Fruit fly (Drosophila melanogaster) whole organism, embryonic: ENCODE measurements around the gene Hpd.

Experiments used
- Abd-B ChIP-seq: fragments of 200-800 bp; sonication (Bioruptor generic); optimal IDR thresholded peaks from 2 replicates; lab custom pipeline; 2018; ENCODE audit warnings: missing biosample characterization, mild to moderate bottlenecking, missing genetic modification characterization, moderate library complexity
- Antp ChIP-seq: fragments of 200-800 bp; sonication (Bioruptor generic); optimal IDR thresholded peaks from 3 replicates; lab custom pipeline; 2016; ENCODE audit warnings: missing biosample characterization, missing genetic modification characterization
- Asciz ChIP-seq: fragments of 200-800 bp; sonication (Bioruptor generic); optimal IDR thresholded peaks from 2 replicates; lab custom pipeline; 2017; ENCODE audit warnings: missing biosample characterization, mild to moderate bottlenecking, missing genetic modification characterization, missing genetic modification reagents
- CG10209 ChIP-seq: fragments of 200-800 bp; sonication (Bioruptor generic); optimal IDR thresholded peaks from 3 replicates; lab custom pipeline; 2017; ENCODE audit warnings: missing biosample characterization, mild to moderate bottlenecking, missing genetic modification characterization, missing genetic modification reagents
- CG10431 ChIP-seq: fragments of 200-800 bp; sonication (Bioruptor generic); optimal IDR thresholded peaks from 3 replicates; lab custom pipeline; 2018; ENCODE audit warnings: missing biosample characterization, mild to moderate bottlenecking, missing genetic modification characterization
- CG10543 ChIP-seq: fragments of 200-800 bp; sonication (Bioruptor generic); optimal IDR thresholded peaks from 3 replicates; lab custom pipeline; 2017; ENCODE audit warnings: missing biosample characterization, mild to moderate bottlenecking, missing genetic modification characterization, moderate library complexity
- CG11398 ChIP-seq: fragments of 200-800 bp; sonication (Bioruptor generic); optimal IDR thresholded peaks from 2 replicates; lab custom pipeline; 2016; ENCODE audit warnings: missing biosample characterization, missing genetic modification characterization
- CG11456 ChIP-seq: fragments of 200-800 bp; sonication (Bioruptor generic); IDR thresholded peaks from 3 replicates; pipeline ENCODE4 v1.3.6; 2022; ENCODE audit warnings: missing biosample characterization, missing genetic modification characterization
- CG11560 ChIP-seq: fragments of 200-800 bp; sonication (Bioruptor generic); IDR thresholded peaks from 3 replicates; pipeline ENCODE4 v1.3.6; 2022; ENCODE audit warnings: missing biosample characterization, missing genetic modification characterization
- CG12236 ChIP-seq: fragments of 200-800 bp; sonication (Bioruptor generic); optimal IDR thresholded peaks from 2 replicates; lab custom pipeline; 2016; ENCODE audit warnings: missing biosample characterization, missing genetic modification characterization
- CG12659 ChIP-seq: fragments of 200-800 bp; sonication (Bioruptor generic); optimal IDR thresholded peaks from 3 replicates; lab custom pipeline; 2017; ENCODE audit warnings: mild to moderate bottlenecking, missing biosample characterization, missing genetic modification reagents, missing genetic modification characterization
- CG14050 ChIP-seq: fragments of 200-800 bp; sonication (Bioruptor generic); IDR thresholded peaks from 3 replicates; pipeline ENCODE4 v1.3.6; 2022; ENCODE audit warnings: missing biosample characterization, missing genetic modification characterization
- CG1647 ChIP-seq: fragments of 200-800 bp; sonication (Bioruptor generic); optimal IDR thresholded peaks from 3 replicates; lab custom pipeline; 2016; ENCODE audit warnings: missing biosample characterization, missing genetic modification characterization
- CG17568 ChIP-seq: fragments of 200-800 bp; sonication (Bioruptor generic); optimal IDR thresholded peaks from 2 replicates; lab custom pipeline; 2018; ENCODE audit warnings: missing biosample characterization, mild to moderate bottlenecking, missing genetic modification characterization, moderate library complexity
- CG18011 ChIP-seq: fragments of 200-800 bp; sonication (Bioruptor generic); optimal IDR thresholded peaks from 2 replicates; lab custom pipeline; 2017; ENCODE audit warnings: missing biosample characterization, missing genetic modification characterization, mild to moderate bottlenecking, moderate library complexity, missing genotype
- CG18476 ChIP-seq: fragments of 200-800 bp; sonication (Bioruptor generic); optimal IDR thresholded peaks from 2 replicates; lab custom pipeline; 2016; ENCODE audit warnings: missing biosample characterization, mild to moderate bottlenecking, missing genetic modification characterization
- CG34376 ChIP-seq: fragments of 200-800 bp; sonication (Bioruptor generic); optimal IDR thresholded peaks from 2 replicates; lab custom pipeline; 2018; ENCODE audit warnings: missing biosample characterization, mild to moderate bottlenecking, missing genetic modification characterization
- CG3838 ChIP-seq: fragments of 200-800 bp; sonication (Bioruptor generic); optimal IDR thresholded peaks from 3 replicates; lab custom pipeline; 2016; ENCODE audit warnings: missing biosample characterization, missing genetic modification characterization
- CG4328 ChIP-seq: fragments of 200-800 bp; sonication (Bioruptor generic); optimal IDR thresholded peaks from 3 replicates; lab custom pipeline; 2017; ENCODE audit warnings: missing biosample characterization, missing genetic modification reagents, missing genetic modification characterization
- CG6683 ChIP-seq: fragments of 200-800 bp; sonication (Bioruptor generic); optimal IDR thresholded peaks from 2 replicates; lab custom pipeline; 2017; ENCODE audit warnings: missing biosample characterization, mild to moderate bottlenecking, missing genetic modification characterization, missing genetic modification reagents
- CG8290 ChIP-seq, 3 experiments: fragments of 200-800 bp; sonication (Bioruptor generic); optimal IDR thresholded peaks; 2 replicates each; lab custom pipeline; 2016 to 2019; ENCODE audit warnings: missing biosample characterization in 3 of 3, missing genetic modification characterization in 3 of 3, mild to moderate bottlenecking in 2 of 3, moderate library complexity in 1 of 3
- CG8359 ChIP-seq: fragments of 200-800 bp; sonication (Bioruptor generic); optimal IDR thresholded peaks from 2 replicates; lab custom pipeline; 2017; ENCODE audit warnings: missing biosample characterization, mild to moderate bottlenecking, missing genetic modification characterization, borderline replicate concordance
- Deaf1 ChIP-seq: fragments of 200-800 bp; optimal IDR thresholded peaks from 3 replicates; lab custom pipeline; 2019; ENCODE audit warnings: missing biosample characterization, mild to moderate bottlenecking, missing genetic modification characterization, moderate library complexity
- GATAe ChIP-seq: fragments of 200-800 bp; sonication (Bioruptor generic); conservative IDR thresholded peaks from 2 replicates; pipeline ENCODE4 v1.3.6; 2022; ENCODE audit warnings: missing biosample characterization, missing genetic modification characterization
- Kr ChIP-seq: fragments of 200-800 bp; sonication (Bioruptor generic); optimal IDR thresholded peaks from 2 replicates; lab custom pipeline; 2017; ENCODE audit warnings: missing biosample characterization, mild to moderate bottlenecking, missing genetic modification characterization
- Lim3 ChIP-seq: fragments of 200-800 bp; sonication (Bioruptor generic); IDR thresholded peaks from 2 replicates; pipeline ENCODE4 v1.3.6; 2022; ENCODE audit warnings: missing biosample characterization, missing genetic modification characterization
- Mrtf ChIP-seq: fragments of 200-800 bp; sonication (Bioruptor generic); IDR thresholded peaks from 3 replicates; pipeline ENCODE4 v1.3.6; 2022; ENCODE audit warnings: missing biosample characterization, missing genetic modification characterization
- PHDP ChIP-seq: fragments of 200-800 bp; sonication (Bioruptor generic); optimal IDR thresholded peaks from 3 replicates; lab custom pipeline; 2018; ENCODE audit warnings: missing biosample characterization, mild to moderate bottlenecking, missing genetic modification characterization, moderate library complexity
- Ptx1 ChIP-seq: fragments of 200-800 bp; sonication (Bioruptor generic); IDR thresholded peaks from 2 replicates; pipeline ENCODE4 v1.3.6; 2022; ENCODE audit warnings: missing biosample characterization, missing genetic modification characterization
- Trl ChIP-seq, 3 experiments: fragments of >200 bp in 2 of 3; fragments of 200-800 bp in 1 of 3; sonication (Bioruptor generic) in 1 of 3; optimal IDR thresholded peaks; 2 replicates in 1 of 3; 3 replicates in 2 of 3; lab custom pipeline; 2016 to 2017; ENCODE audit warnings: missing biosample characterization in 1 of 3, missing genetic modification characterization in 1 of 3
- Xbp1 ChIP-seq: fragments of 200-800 bp; sonication (Bioruptor generic); optimal IDR thresholded peaks from 3 replicates; lab custom pipeline; 2016; ENCODE audit warnings: missing biosample characterization, mild to moderate bottlenecking, missing genetic modification characterization
- al ChIP-seq: fragments of 200-800 bp; sonication (Bioruptor generic); IDR thresholded peaks from 2 replicates; pipeline ENCODE4 v1.3.6; 2022; ENCODE audit warnings: missing biosample characterization, missing genetic modification characterization
- bowl ChIP-seq: fragments of 200-800 bp; sonication (Bioruptor generic); IDR thresholded peaks from 2 replicates; pipeline ENCODE4 v1.3.6; 2022; ENCODE audit warnings: missing biosample characterization, missing genetic modification characterization
- cato ChIP-seq: fragments of 200-800 bp; sonication (Bioruptor generic); optimal IDR thresholded peaks from 2 replicates; lab custom pipeline; 2016; ENCODE audit warnings: missing biosample characterization, missing genetic modification characterization, borderline replicate concordance
- da ChIP-seq: fragments of 200-800 bp; sonication (Bioruptor generic); optimal IDR thresholded peaks from 2 replicates; lab custom pipeline; 2016; ENCODE audit warnings: missing biosample characterization, missing genetic modification characterization
- dan ChIP-seq: fragments of 200-800 bp; sonication (Bioruptor generic); IDR thresholded peaks from 2 replicates; pipeline ENCODE4 v1.3.6; 2022; ENCODE audit warnings: missing biosample characterization, missing genetic modification characterization
- danr ChIP-seq: fragments of 200-800 bp; sonication (Bioruptor generic); IDR thresholded peaks from 2 replicates; pipeline ENCODE4 v1.3.6; 2022; ENCODE audit warnings: missing biosample characterization, missing genetic modification characterization
- emc ChIP-seq: fragments of 200-800 bp; sonication (Bioruptor generic); optimal IDR thresholded peaks from 2 replicates; lab custom pipeline; 2016; ENCODE audit warnings: missing biosample characterization, missing genetic modification characterization
- ems ChIP-seq: fragments of 200-800 bp; sonication (Bioruptor generic); optimal IDR thresholded peaks from 3 replicates; lab custom pipeline; 2016; ENCODE audit warnings: missing biosample characterization, missing genetic modification characterization
- eve ChIP-seq, 2 experiments: fragments of >200 bp; optimal IDR thresholded peaks; 2 replicates each; lab custom pipeline; 2017; ENCODE audit warnings: missing biosample characterization in 2 of 2, missing genetic modification characterization in 2 of 2
- fd64A ChIP-seq: fragments of 200-800 bp; sonication (Bioruptor generic); optimal IDR thresholded peaks from 3 replicates; lab custom pipeline; 2018; ENCODE audit warnings: missing biosample characterization, mild to moderate bottlenecking, missing genetic modification characterization
- grn ChIP-seq: fragments of 200-800 bp; sonication (Bioruptor generic); optimal IDR thresholded peaks from 3 replicates; lab custom pipeline; 2017; ENCODE audit warnings: missing biosample characterization, missing genetic modification characterization
- jigr1 ChIP-seq: fragments of 200-800 bp; sonication (Bioruptor generic); IDR thresholded peaks from 3 replicates; pipeline ENCODE4 v1.3.6; 2022; ENCODE audit warnings: missing biosample characterization, missing genetic modification characterization
- jumu ChIP-seq: fragments of 200-800 bp; sonication (Bioruptor generic); optimal IDR thresholded peaks from 3 replicates; lab custom pipeline; 2016; ENCODE audit warnings: missing biosample characterization, missing genetic modification characterization
- maf-S ChIP-seq: fragments of 200-800 bp; sonication (Bioruptor generic); optimal IDR thresholded peaks from 2 replicates; lab custom pipeline; 2016; ENCODE audit warnings: missing biosample characterization, missing genetic modification characterization
- org-1 ChIP-seq: fragments of 200-800 bp; sonication (Bioruptor generic); optimal IDR thresholded peaks from 2 replicates; lab custom pipeline; 2017; ENCODE audit warnings: missing biosample characterization, missing genetic modification characterization
- tx ChIP-seq: fragments of 200-800 bp; sonication (Bioruptor generic); optimal IDR thresholded peaks from 2 replicates; lab custom pipeline; 2016; ENCODE audit warnings: missing biosample characterization, missing genetic modification characterization
- wor ChIP-seq: fragments of 200-800 bp; sonication (Bioruptor generic); IDR thresholded peaks from 2 replicates; pipeline ENCODE4 v1.3.6; 2022; ENCODE audit warnings: missing biosample characterization, missing genetic modification characterization

Gene Hpd

DNA sequence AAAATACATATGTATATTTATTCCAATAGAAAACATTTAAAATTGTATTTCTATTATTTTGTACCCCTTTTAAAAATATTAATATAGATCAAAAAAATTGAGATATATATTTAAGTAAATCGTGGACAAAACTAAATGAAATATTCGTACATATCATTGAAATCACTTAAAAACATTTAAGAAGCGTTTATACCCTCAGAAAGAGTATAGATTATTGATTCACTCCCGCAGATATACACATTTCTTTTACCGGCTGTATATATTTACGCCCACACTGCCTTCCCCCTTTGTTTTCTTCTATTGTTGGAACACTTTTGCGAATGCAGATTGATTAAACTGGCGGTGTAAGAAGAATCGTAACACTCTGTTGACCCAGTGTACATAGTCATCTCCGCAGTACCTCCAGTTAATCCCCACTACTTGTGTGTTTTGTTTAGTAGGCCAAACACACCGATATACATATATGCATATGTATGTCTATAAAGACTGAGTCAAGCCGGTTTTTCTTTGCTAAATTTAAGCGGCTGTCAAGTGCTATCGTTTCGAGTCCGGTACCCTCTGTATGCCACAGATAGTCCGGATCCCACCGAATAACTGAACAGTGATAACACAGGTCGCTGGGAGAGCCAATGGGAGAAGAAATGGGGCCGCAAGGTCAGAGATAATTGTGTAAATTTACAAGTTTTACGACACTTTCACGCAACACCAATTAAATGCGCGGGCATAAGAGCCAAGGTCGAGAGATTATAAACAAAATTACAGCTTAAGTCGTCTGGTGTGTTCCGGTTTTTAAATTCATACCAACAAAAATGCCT, 32.0 kb upstream of the Hpd start (continued):
- no peak for TF ChIP-seq tx (GFP tag; lab: Kevin White, UChicago)
- TF ChIP-seq CG3838 (GFP tag; lab: Kevin White, UChicago) = peak; percentile 13
- TF ChIP-seq CG11456 (GFP tag; lab: Robert Waterston, UW) = no peak
- peak; percentile 69 for TF ChIP-seq CG17568 (GFP tag; lab: Kevin White, UChicago)
- TF ChIP-seq jumu (GFP tag; lab: Kevin White, UChicago) = peak; percentile 38
- peak; percentile 35; the same call in 1 of the 2 replicates for TF ChIP-seq Ptx1 (GFP tag; lab: Robert Waterston, UW)
- peak; percentile 32 for TF ChIP-seq cato
- TF ChIP-seq CG8290 (GFP tag; optimal IDR thresholded peaks at IDR 0.05; lab: Kevin White, UChicago) = peak; percentile 59
- peak in 1 of 2 experiments; percentile 87 for TF ChIP-seq CG8290 (tag; optimal IDR thresholded peaks at IDR 0.05; lab: Kevin White, UChicago)
- TF ChIP-seq danr (GFP tag; lab: Robert Waterston, UW) = no peak
- no peak for TF ChIP-seq al
- peak; percentile 50 for TF ChIP-seq Antp (GFP tag; lab: Kevin White, UChicago)
- peak; percentile 37 for TF ChIP-seq CG6683 (GFP tag; lab: Kevin White, UChicago)
- TF ChIP-seq Asciz (GFP tag; lab: Kevin White, UChicago) = peak; percentile 79
- peak; percentile 42 for TF ChIP-seq PHDP (tag; lab: Kevin White, UChicago)
- TF ChIP-seq dan (GFP tag; lab: Robert Waterston, UW) = no peak
- no peak for TF ChIP-seq CG10431 (GFP tag; lab: Kevin White, UChicago)
- TF ChIP-seq eve (GFP tag; optimal IDR thresholded peaks at IDR 0.05; lab: Kevin White, UChicago) = peak in 1 of 2 experiments; percentile 64
- TF ChIP-seq GATAe (GFP tag; lab: Robert Waterston, UW) = no peak
- TF ChIP-seq Trl (optimal IDR thresholded peaks at IDR 0.05; lab: Kevin White, UChicago) = no peak
- TF ChIP-seq Trl (GFP tag; optimal IDR thresholded peaks at IDR 0.05; lab: Kevin White, UChicago) = peak; percentile 83
- no peak for TF ChIP-seq CG11560 (tag; lab: Robert Waterston, UW)
- TF ChIP-seq CG10543 (GFP tag; lab: Kevin White, UChicago) = peak; percentile 43
- peak; percentile 72 for TF ChIP-seq CG12236 (GFP tag; lab: Kevin White, UChicago)
- TF ChIP-seq CG1647 (GFP tag; lab: Kevin White, UChicago) = peak; percentile 11
- TF ChIP-seq CG34376 (GFP tag; lab: Kevin White, UChicago) = peak; percentile 22
- no peak for TF ChIP-seq Xbp1 (GFP tag; lab: Kevin White, UChicago)
- no peak for TF ChIP-seq Deaf1
- 0 out of 2 replicates have a peak, but pooled peaks have one; percentile 22 for TF ChIP-seq bowl
- peak; percentile 75 for TF ChIP-seq fd64A (GFP tag; lab: Kevin White, UChicago)
- no peak for TF ChIP-seq wor
- TF ChIP-seq CG18476 (GFP tag; lab: Kevin White, UChicago) = peak; percentile 41
- peak; percentile 60 for TF ChIP-seq ems (GFP tag; lab: Kevin White, UChicago)
- peak; percentile 31 for TF ChIP-seq CG4328 (GFP tag; lab: Kevin White, UChicago)
- no peak for TF ChIP-seq jigr1
- TF ChIP-seq da = peak; percentile 46
- TF ChIP-seq CG11398 = peak; percentile 80
- peak; percentile 76 for TF ChIP-seq CG10209 (GFP tag; lab: Kevin White, UChicago)
- peak; percentile 83 for TF ChIP-seq Kr (GFP tag; lab: Kevin White, UChicago)
- TF ChIP-seq maf-S = peak; percentile 42
- TF ChIP-seq CG14050 (GFP tag; lab: Robert Waterston, UW) = no peak
- TF ChIP-seq org-1 (GFP tag; lab: Kevin White, UChicago) = peak; percentile 76
- peak; percentile 39 for TF ChIP-seq CG8359 (GFP tag; lab: Kevin White, UChicago)
- TF ChIP-seq CG12659 = peak; percentile 25
- TF ChIP-seq emc (GFP tag; lab: Kevin White, UChicago) = no peak
- 0 out of 3 replicates have a peak, but pooled peaks have one; percentile 21 for TF ChIP-seq Mrtf (GFP tag; lab: Robert Waterston, UW)
- peak; percentile 21 for TF ChIP-seq CG18011 (GFP tag; lab: Kevin White, UChicago)
- TF ChIP-seq Lim3 = no peak
- TF ChIP-seq grn (GFP tag; lab: Kevin White, UChicago) = no peak
- peak; percentile 40 for TF ChIP-seq Abd-B (GFP tag; lab: Kevin White, UChicago)
